Worm (Caenorhabditis elegans) whole organism, late embryonic: ENCODE measurements around the gene cyn-10.
A peak's percentile ranks its signal among the peaks of the same experiment; 100 is the strongest.

Experiments
- C08G9.2 ChIP-seq: sonication (generic microtip); optimal IDR thresholded peaks from 2 replicates; lab custom pipeline; 2016; ENCODE audit warnings: mild to moderate bottlenecking, missing genetic modification characterization, moderate library complexity, missing compliant biosample characterization
- C38D4.7 ChIP-seq: fragments of 200-800 bp; sonication (Bioruptor generic); optimal IDR thresholded peaks from 2 replicates; lab custom pipeline; 2018; ENCODE audit warnings: mild to moderate bottlenecking, missing genetic modification characterization, moderate library complexity, missing compliant biosample characterization
- F13H6.1 ChIP-seq: sonication (generic microtip); optimal IDR thresholded peaks from 2 replicates; lab custom pipeline; 2016; ENCODE audit warnings: missing genetic modification characterization, missing compliant biosample characterization
- T23F11.4 ChIP-seq: fragments of 200-800 bp; sonication (Bioruptor generic); optimal IDR thresholded peaks from 2 replicates; lab custom pipeline; 2018; ENCODE audit warnings: mild to moderate bottlenecking, missing genetic modification characterization, missing compliant biosample characterization
- Y22D7AL.16 ChIP-seq: sonication (generic microtip); optimal IDR thresholded peaks from 2 replicates; lab custom pipeline; 2016; ENCODE audit warnings: missing genetic modification characterization, missing compliant biosample characterization
- ahr-1 ChIP-seq: sonication (generic microtip); optimal IDR thresholded peaks from 2 replicates; lab custom pipeline; 2016; ENCODE audit warnings: missing genetic modification characterization, missing compliant biosample characterization
- ceh-18 ChIP-seq: sonication (generic microtip); optimal IDR thresholded peaks from 2 replicates; lab custom pipeline; 2016; ENCODE audit warnings: missing genetic modification characterization, missing compliant biosample characterization
- ceh-24 ChIP-seq: sonication (generic microtip); optimal IDR thresholded peaks from 2 replicates; lab custom pipeline; 2016; ENCODE audit warnings: mild to moderate bottlenecking, missing genetic modification characterization, missing compliant biosample characterization
- ceh-48 ChIP-seq: sonication (generic microtip); optimal IDR thresholded peaks from 2 replicates; lab custom pipeline; 2016; ENCODE audit warnings: missing genetic modification characterization, inconsistent platforms, missing compliant biosample characterization
- ceh-9 ChIP-seq: sonication (generic microtip); optimal IDR thresholded peaks from 2 replicates; lab custom pipeline; 2016; ENCODE audit warnings: mild to moderate bottlenecking, missing genetic modification characterization, inconsistent platforms, missing compliant biosample characterization
- che-1 ChIP-seq: sonication (generic microtip); optimal IDR thresholded peaks from 2 replicates; lab custom pipeline; 2016; ENCODE audit warnings: mild to moderate bottlenecking, missing genetic modification characterization, missing compliant biosample characterization
- dmd-4 ChIP-seq: sonication (generic microtip); optimal IDR thresholded peaks from 2 replicates; lab custom pipeline; 2016; ENCODE audit warnings: borderline replicate concordance, missing genetic modification characterization, missing compliant biosample characterization
- dve-1 ChIP-seq: sonication (generic microtip); optimal IDR thresholded peaks from 2 replicates; lab custom pipeline; 2017; ENCODE audit warnings: antibody characterized with exemption, mild to moderate bottlenecking, missing genetic modification characterization, missing compliant biosample characterization
- ets-4 ChIP-seq: sonication (generic microtip); optimal IDR thresholded peaks from 2 replicates; lab custom pipeline; 2016; ENCODE audit warnings: missing genetic modification characterization, missing compliant biosample characterization
- fax-1 ChIP-seq: sonication (generic microtip); optimal IDR thresholded peaks from 2 replicates; lab custom pipeline; 2016; ENCODE audit warnings: missing genotype, missing genetic modification characterization, missing compliant biosample characterization
- fkh-10 ChIP-seq: fragments of 150-350 bp; optimal IDR thresholded peaks from 2 replicates; lab custom pipeline; 2014; ENCODE audit warnings: missing biosample characterization, missing genetic modification reagents, missing genetic modification characterization
- hlh-15 ChIP-seq: sonication (generic microtip); optimal IDR thresholded peaks from 2 replicates; lab custom pipeline; 2016; ENCODE audit warnings: missing genetic modification characterization, missing compliant biosample characterization
- hlh-30 ChIP-seq: sonication (generic microtip); optimal IDR thresholded peaks from 2 replicates; lab custom pipeline; 2017; ENCODE audit warnings: antibody characterized with exemption, missing genetic modification characterization, missing compliant biosample characterization; ENCODE audit not compliant: insufficient read depth
- hlh-8 ChIP-seq: sonication (generic microtip); optimal IDR thresholded peaks from 2 replicates; lab custom pipeline; 2016; ENCODE audit warnings: missing genotype, missing genetic modification characterization, missing compliant biosample characterization
- lin-11 ChIP-seq: fragments of 200-800 bp; sonication (Bioruptor generic); optimal IDR thresholded peaks from 2 replicates; lab custom pipeline; 2018; ENCODE audit warnings: mild to moderate bottlenecking, missing genetic modification characterization, missing compliant biosample characterization
- madf-2 ChIP-seq: sonication (generic microtip); optimal IDR thresholded peaks from 2 replicates; lab custom pipeline; 2017; ENCODE audit warnings: missing genetic modification characterization, missing compliant biosample characterization
- mec-3 ChIP-seq: sonication (generic microtip); optimal IDR thresholded peaks from 2 replicates; lab custom pipeline; 2016; ENCODE audit warnings: borderline replicate concordance, missing genetic modification characterization, missing compliant biosample characterization
- nfya-1 ChIP-seq: sonication (generic microtip); optimal IDR thresholded peaks from 2 replicates; lab custom pipeline; 2017; ENCODE audit warnings: missing genetic modification characterization, mild to moderate bottlenecking, missing compliant biosample characterization, antibody characterized with exemption, moderate library complexity
- npax-4 ChIP-seq: sonication (generic microtip); optimal IDR thresholded peaks from 2 replicates; lab custom pipeline; 2016; ENCODE audit warnings: missing genetic modification characterization, missing compliant biosample characterization
- odd-2 ChIP-seq: sonication (generic microtip); optimal IDR thresholded peaks from 2 replicates; lab custom pipeline; 2017; ENCODE audit warnings: antibody characterized with exemption, mild to moderate bottlenecking, missing genetic modification characterization, missing compliant biosample characterization
- pag-3 ChIP-seq: sonication (generic microtip); optimal IDR thresholded peaks from 2 replicates; lab custom pipeline; 2016; ENCODE audit warnings: missing compliant biosample characterization, missing genetic modification characterization, borderline replicate concordance
- pax-1 ChIP-seq: fragments of 150-350 bp; optimal IDR thresholded peaks from 2 replicates; lab custom pipeline; 2014; ENCODE audit warnings: missing biosample characterization, missing genetic modification characterization
- pha-4 ChIP-seq: fragments of 150-350 bp; optimal IDR thresholded peaks from 2 replicates; lab custom pipeline; 2018; ENCODE audit warnings: missing biosample characterization, missing genetic modification reagents, missing genetic modification characterization
- ref-2 ChIP-seq: sonication (generic microtip); optimal IDR thresholded peaks from 2 replicates; lab custom pipeline; 2016; ENCODE audit warnings: missing genetic modification characterization, missing compliant biosample characterization
- sox-4 ChIP-seq: sonication (generic microtip); optimal IDR thresholded peaks from 2 replicates; lab custom pipeline; 2017; ENCODE audit warnings: mild to moderate bottlenecking, missing genetic modification characterization, inconsistent platforms, missing compliant biosample characterization
- syd-9 ChIP-seq: sonication (generic microtip); optimal IDR thresholded peaks from 2 replicates; lab custom pipeline; 2016; ENCODE audit warnings: mild to moderate bottlenecking, missing genetic modification characterization, moderate library complexity, missing compliant biosample characterization
- tbx-2 ChIP-seq: sonication (generic microtip); optimal IDR thresholded peaks from 2 replicates; lab custom pipeline; 2016; ENCODE audit warnings: missing genetic modification characterization, missing compliant biosample characterization
- tbx-7 ChIP-seq: sonication (generic microtip); optimal IDR thresholded peaks from 2 replicates; lab custom pipeline; 2016; ENCODE audit warnings: missing genotype, missing genetic modification characterization, missing compliant biosample characterization
- unc-3 ChIP-seq, 2 experiments: fragments of 200-800 bp in 1 of 2; sonication (Bioruptor generic) in 1 of 2; sonication (generic microtip) in 1 of 2; conservative IDR thresholded peaks in 1 of 2; optimal IDR thresholded peaks in 1 of 2; 2 replicates each; pipeline versions ENCODE4 v1.3.6 to Lab custom; 2016 to 2022; ENCODE audit warnings: missing compliant biosample characterization in 2 of 2, missing genetic modification characterization in 2 of 2, missing genetic modification reagents in 1 of 2
- unc-42 ChIP-seq: sonication (generic microtip); optimal IDR thresholded peaks from 2 replicates; lab custom pipeline; 2016; ENCODE audit warnings: missing genotype, missing genetic modification characterization, missing compliant biosample characterization

Gene cyn-10

DNA sequence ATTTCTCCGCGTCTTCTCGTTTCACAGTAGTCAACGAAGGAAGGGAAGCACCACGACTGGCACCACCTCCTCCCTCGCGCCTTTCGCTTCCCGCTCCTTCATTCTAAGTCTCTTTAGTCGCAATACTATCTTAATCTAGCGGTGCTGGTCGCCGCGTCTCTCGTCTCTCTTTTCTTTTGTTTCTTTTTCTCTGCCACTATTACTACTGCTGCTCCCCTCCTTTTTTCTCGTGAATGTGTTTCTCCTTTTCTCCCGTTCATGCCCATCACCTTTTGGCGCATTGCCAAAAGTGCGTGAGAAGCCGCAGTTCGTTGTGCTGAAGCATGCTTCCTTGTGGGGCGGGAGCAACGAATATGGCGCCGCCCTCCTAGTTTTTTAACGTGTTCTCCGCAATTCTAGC is 13.3 kb upstream of the cyn-10 start (continued):
- TF ChIP-seq tbx-2 (tag; lab: Kevin White, UChicago): peak; percentile 10
- TF ChIP-seq dmd-4 (tag; lab: Kevin White, UChicago): no peak
- no peak for TF ChIP-seq C08G9.2 (tag; lab: Kevin White, UChicago)
- no peak for TF ChIP-seq hlh-8

DNA sequence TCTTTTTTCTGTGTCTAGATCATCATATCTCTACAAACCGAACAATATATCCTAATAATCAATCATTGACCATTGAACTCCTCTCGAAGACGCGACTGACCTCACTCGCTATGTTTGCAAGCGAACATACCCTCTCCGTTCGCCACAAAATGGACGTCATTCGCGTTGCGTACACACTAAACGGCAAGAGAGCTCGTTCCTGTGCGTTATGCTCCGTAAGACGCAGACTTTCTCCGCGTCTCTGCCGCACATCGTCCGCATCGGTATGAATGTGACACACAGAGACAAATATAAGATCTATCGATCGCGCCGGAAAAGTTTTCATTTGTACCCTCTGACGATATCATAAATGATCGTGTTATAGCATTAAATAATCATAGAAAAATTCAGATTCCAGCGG is 12.9 kb upstream of the cyn-10 start:
- TF ChIP-seq ref-2 (tag; lab: Kevin White, UChicago) (peak; percentile 48), lin-11 (tag; lab: Kevin White, UChicago) (no peak), madf-2 (tag; lab: Kevin White, UChicago) (peak; percentile 98), F13H6.1 (no peak), fax-1 (tag; lab: Kevin White, UChicago) (no peak), pax-1 (tag; lab: Kevin White, UChicago) (no peak), ceh-48 (tag; lab: Kevin White, UChicago) (peak; percentile 4), hlh-30 (tag; lab: Kevin White, UChicago) (no peak)
- TF ChIP-seq, all 69 proteins: peak for 3

DNA sequence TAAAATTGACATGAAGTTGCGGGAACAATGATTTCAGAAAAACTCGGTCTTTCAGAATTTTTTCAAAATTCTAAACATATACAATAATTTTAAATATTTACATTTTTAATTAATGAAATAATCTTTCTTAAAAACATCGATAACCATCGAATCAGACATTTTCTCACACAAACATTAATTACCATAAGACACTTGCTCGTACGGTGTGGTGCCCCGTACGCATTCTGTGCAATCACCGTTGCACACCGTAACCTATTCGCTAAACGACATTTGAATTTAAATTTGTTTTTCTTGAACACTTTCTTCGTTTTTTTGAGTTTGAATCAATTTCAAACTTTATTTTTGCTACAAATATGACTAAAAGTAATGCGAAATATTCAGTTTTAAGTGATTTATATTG is 10.6 kb upstream of the cyn-10 start:
- TF ChIP-seq ets-4 (tag; lab: Kevin White, UChicago): no peak
- no peak for TF ChIP-seq hlh-8
- TF ChIP-seq T23F11.4 (GFP tag; lab: Kevin White, UChicago): no peak
- no peak for TF ChIP-seq mec-3 (tag; lab: Kevin White, UChicago)
- TF ChIP-seq dve-1 (tag; lab: Kevin White, UChicago): no peak
- TF ChIP-seq ceh-18: no peak
- no peak for TF ChIP-seq pha-4
- no peak for TF ChIP-seq ceh-24
- no peak for TF ChIP-seq odd-2 (tag; lab: Kevin White, UChicago)
- no peak for TF ChIP-seq syd-9
- TF ChIP-seq che-1: no peak
- TF ChIP-seq pag-3 (tag; lab: Kevin White, UChicago): no peak

DNA sequence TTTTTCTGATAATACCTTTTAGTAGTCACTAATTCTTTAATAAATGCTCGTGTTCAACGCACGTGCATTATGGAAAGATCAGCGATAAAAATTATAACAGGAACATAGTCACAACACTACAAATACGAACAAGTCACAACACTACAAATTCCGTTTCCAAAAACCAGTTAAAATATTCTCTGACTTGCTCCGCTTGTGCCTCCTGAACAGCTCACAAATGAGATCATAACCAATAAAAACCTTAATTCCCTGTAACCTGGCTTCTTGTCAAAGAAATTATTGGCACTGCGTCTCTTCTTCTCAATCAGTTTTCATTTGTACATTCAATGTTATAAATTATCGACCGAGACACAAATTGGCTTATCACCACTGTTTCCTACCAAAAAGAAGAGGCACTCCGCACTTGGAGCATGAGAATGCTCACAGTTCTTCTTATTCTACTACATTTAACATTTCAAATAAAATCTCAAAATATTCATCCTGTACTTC is 6.2 kb upstream of the cyn-10 start, which contains the start of gene B0252.1:
Gene B0252.1, plus strand, starts transcription at position 318 of the 489 bp plus-strand sequence.
- TF ChIP-seq ceh-9: no peak
- TF ChIP-seq hlh-15 (tag; lab: Kevin White, UChicago): no peak
- no peak for TF ChIP-seq C38D4.7
- TF ChIP-seq unc-3 (GFP tag; conservative IDR thresholded peaks at IDR 0.05; lab: Robert Waterston, UW): no peak
- no peak for TF ChIP-seq unc-3 (tag; optimal IDR thresholded peaks at IDR 0.05; lab: Kevin White, UChicago)
- no peak for TF ChIP-seq nfya-1 (tag; lab: Kevin White, UChicago)
- TF ChIP-seq tbx-2 (tag; lab: Kevin White, UChicago): no peak
- no peak for TF ChIP-seq Y22D7AL.16 (tag; lab: Kevin White, UChicago)
- TF ChIP-seq npax-4 (tag; lab: Kevin White, UChicago): no peak
- TF ChIP-seq fkh-10 (GFP tag; lab: Kevin White, UChicago): no peak
- no peak for TF ChIP-seq ahr-1 (tag; lab: Kevin White, UChicago)
- no peak for TF ChIP-seq dmd-4 (tag; lab: Kevin White, UChicago)
- no peak for TF ChIP-seq tbx-7 (tag; lab: Kevin White, UChicago)
- no peak for TF ChIP-seq sox-4
- TF ChIP-seq fax-1 (tag; lab: Kevin White, UChicago): no peak
- TF ChIP-seq ceh-18: no peak
- TF ChIP-seq dve-1 (tag; lab: Kevin White, UChicago): no peak
- TF ChIP-seq ceh-48 (tag; lab: Kevin White, UChicago): no peak
- no peak for TF ChIP-seq unc-42 (tag; lab: Kevin White, UChicago)
